Fruit fly (Drosophila melanogaster) whole organism, embryonic: ENCODE data around the gene Pgls.

Experiments used
- CG10462 ChIP-seq: fragments of 200-800 bp; sonication (Bioruptor generic); optimal IDR thresholded peaks from 2 replicates; lab custom pipeline; 2016; ENCODE audit warnings: missing biosample characterization, missing genetic modification characterization
- CG10979 ChIP-seq: fragments of 200-800 bp; sonication (Bioruptor generic); optimal IDR thresholded peaks from 2 replicates; lab custom pipeline; 2018; ENCODE audit warnings: missing biosample characterization, mild to moderate bottlenecking, missing genetic modification characterization, moderate library complexity
- CG12104 ChIP-seq: fragments of 200-800 bp; sonication (Bioruptor generic); optimal IDR thresholded peaks from 3 replicates; lab custom pipeline; 2016; ENCODE audit warnings: missing biosample characterization, missing genetic modification characterization
- CG14667 ChIP-seq: fragments of 200-800 bp; sonication (Bioruptor generic); IDR thresholded peaks from 2 replicates; pipeline ENCODE4 v1.3.6; 2022; ENCODE audit warnings: missing biosample characterization, missing genetic modification characterization
- CG1603 ChIP-seq: fragments of 200-800 bp; sonication (Bioruptor generic); optimal IDR thresholded peaks from 2 replicates; lab custom pipeline; 2019; ENCODE audit warnings: missing biosample characterization, mild to moderate bottlenecking, missing genetic modification characterization, moderate library complexity
- CG17568 ChIP-seq: fragments of 200-800 bp; sonication (Bioruptor generic); optimal IDR thresholded peaks from 2 replicates; lab custom pipeline; 2018; ENCODE audit warnings: missing biosample characterization, mild to moderate bottlenecking, missing genetic modification characterization, moderate library complexity
- CG17802 ChIP-seq: fragments of 200-800 bp; sonication (Bioruptor generic); optimal IDR thresholded peaks from 2 replicates; lab custom pipeline; 2018; ENCODE audit warnings: missing biosample characterization, mild to moderate bottlenecking, missing genetic modification characterization, moderate library complexity
- CG18619 ChIP-seq: fragments of 200-800 bp; sonication (Bioruptor generic); optimal IDR thresholded peaks from 3 replicates; lab custom pipeline; 2017; ENCODE audit warnings: missing biosample characterization, mild to moderate bottlenecking, missing genetic modification characterization
- CG2202 ChIP-seq: fragments of 200-800 bp; sonication (Bioruptor generic); optimal IDR thresholded peaks from 2 replicates; lab custom pipeline; 2018; ENCODE audit warnings: missing biosample characterization, mild to moderate bottlenecking, missing genetic modification characterization
- CG32532 ChIP-seq: fragments of 200-800 bp; sonication (Bioruptor generic); IDR thresholded peaks from 2 replicates; pipeline ENCODE4 v1.3.6; 2022; ENCODE audit warnings: missing biosample characterization, missing genetic modification characterization
- CG32767 ChIP-seq: fragments of 200-800 bp; sonication (Bioruptor generic); IDR thresholded peaks from 2 replicates; pipeline ENCODE4 v1.3.6; 2022; ENCODE audit warnings: missing biosample characterization, missing genetic modification characterization
- CG43689 ChIP-seq: fragments of 200-800 bp; sonication (Bioruptor generic); IDR thresholded peaks from 2 replicates; pipeline ENCODE4 v1.3.6; 2022; ENCODE audit warnings: missing biosample characterization, missing genetic modification characterization
- CG6254 ChIP-seq: fragments of 200-800 bp; sonication (Bioruptor generic); optimal IDR thresholded peaks from 3 replicates; lab custom pipeline; 2017; ENCODE audit warnings: mild to moderate bottlenecking, missing biosample characterization, missing genetic modification reagents, missing genetic modification characterization
- CG8089 ChIP-seq: fragments of 200-800 bp; sonication (Bioruptor generic); optimal IDR thresholded peaks from 3 replicates; lab custom pipeline; 2016; ENCODE audit warnings: missing biosample characterization, missing genetic modification characterization
- CG9437 ChIP-seq: fragments of 200-800 bp; sonication (Bioruptor generic); optimal IDR thresholded peaks from 2 replicates; lab custom pipeline; 2018; ENCODE audit warnings: missing biosample characterization, mild to moderate bottlenecking, missing genetic modification characterization
- CG9609 ChIP-seq: fragments of 200-800 bp; sonication (Bioruptor generic); optimal IDR thresholded peaks from 3 replicates; lab custom pipeline; 2016; ENCODE audit warnings: missing biosample characterization, missing genetic modification characterization
- CG9932 ChIP-seq: fragments of 200-800 bp; sonication (Bioruptor generic); IDR thresholded peaks from 2 replicates; pipeline ENCODE4 v1.3.6; 2022; ENCODE audit warnings: missing biosample characterization, missing genetic modification characterization
- Drgx ChIP-seq: fragments of 200-800 bp; sonication (Bioruptor generic); IDR thresholded peaks from 2 replicates; pipeline ENCODE4 v1.3.6; 2022; ENCODE audit warnings: missing biosample characterization, missing genetic modification characterization
- E2f2 ChIP-seq: fragments of 200-800 bp; sonication (Bioruptor generic); IDR thresholded peaks from 2 replicates; pipeline ENCODE4 v1.3.6; 2022; ENCODE audit warnings: missing biosample characterization, missing genetic modification characterization
- Fer2 ChIP-seq: fragments of 200-800 bp; sonication (Bioruptor generic); optimal IDR thresholded peaks from 2 replicates; lab custom pipeline; 2018; ENCODE audit warnings: missing biosample characterization, mild to moderate bottlenecking, missing genetic modification characterization, moderate library complexity
- H15 ChIP-seq: fragments of 200-800 bp; sonication (Bioruptor generic); IDR thresholded peaks from 3 replicates; pipeline ENCODE4 v1.3.6; 2022; ENCODE audit warnings: missing biosample characterization, missing genetic modification characterization
- HmgZ ChIP-seq: fragments of 200-800 bp; sonication (Bioruptor generic); optimal IDR thresholded peaks from 2 replicates; lab custom pipeline; 2018; ENCODE audit warnings: missing biosample characterization, mild to moderate bottlenecking, missing genetic modification characterization
- Hr3 ChIP-seq: fragments of 200-800 bp; sonication (Bioruptor generic); optimal IDR thresholded peaks from 3 replicates; lab custom pipeline; 2016; ENCODE audit warnings: missing biosample characterization, missing genetic modification characterization
- Myb ChIP-seq: fragments of 200-800 bp; sonication (Bioruptor generic); optimal IDR thresholded peaks from 2 replicates; lab custom pipeline; 2016; ENCODE audit warnings: missing biosample characterization, missing genetic modification characterization
- Pdp1 ChIP-seq, 2 experiments: fragments of 200-800 bp; sonication (Bioruptor generic); optimal IDR thresholded peaks; 3 replicates each; lab custom pipeline; 2016; ENCODE audit warnings: missing biosample characterization in 2 of 2, missing genetic modification characterization in 2 of 2, mild to moderate bottlenecking in 1 of 2, moderate library complexity in 1 of 2
- Spps ChIP-seq: fragments of 200-800 bp; sonication (Bioruptor generic); optimal IDR thresholded peaks from 2 replicates; lab custom pipeline; 2018; ENCODE audit warnings: missing biosample characterization, mild to moderate bottlenecking, missing genetic modification characterization
- Usf ChIP-seq: fragments of 200-800 bp; sonication (Bioruptor generic); optimal IDR thresholded peaks from 2 replicates; lab custom pipeline; 2017; ENCODE audit warnings: missing genotype, missing biosample characterization, missing genetic modification characterization
- ara ChIP-seq: fragments of 200-800 bp; sonication (Bioruptor generic); IDR thresholded peaks from 2 replicates; pipeline ENCODE4 v1.3.6; 2022; ENCODE audit warnings: missing biosample characterization, missing genetic modification characterization
- bcd ChIP-seq: fragments of 200-800 bp; sonication (Bioruptor generic); optimal IDR thresholded peaks from 2 replicates; lab custom pipeline; 2017; ENCODE audit warnings: missing biosample characterization, mild to moderate bottlenecking, missing genetic modification characterization
- br ChIP-seq: fragments of >200 bp; optimal IDR thresholded peaks from 2 replicates; lab custom pipeline; 2017
- chif ChIP-seq, 2 experiments: fragments of 200-800 bp; sonication (Bioruptor generic); optimal IDR thresholded peaks; 3 replicates each; lab custom pipeline; 2016; ENCODE audit warnings: missing biosample characterization in 2 of 2, missing genetic modification characterization in 2 of 2
- cwo ChIP-seq: fragments of 200-800 bp; sonication (Bioruptor generic); optimal IDR thresholded peaks from 3 replicates; lab custom pipeline; 2017; ENCODE audit warnings: missing biosample characterization, missing genetic modification characterization, mild to moderate bottlenecking, moderate library complexity, missing genetic modification reagents
- disco-r ChIP-seq: fragments of 200-800 bp; sonication (Bioruptor generic); optimal IDR thresholded peaks from 2 replicates; lab custom pipeline; 2016; ENCODE audit warnings: missing biosample characterization, missing genetic modification characterization
- dmrt11E ChIP-seq: fragments of 200-800 bp; sonication (Bioruptor generic); optimal IDR thresholded peaks from 3 replicates; lab custom pipeline; 2018; ENCODE audit warnings: missing biosample characterization, mild to moderate bottlenecking, missing genetic modification characterization, moderate library complexity
- eyg ChIP-seq: fragments of 200-800 bp; sonication (Bioruptor generic); optimal IDR thresholded peaks from 3 replicates; lab custom pipeline; 2016; ENCODE audit warnings: missing biosample characterization, missing genetic modification characterization
- grau ChIP-seq: fragments of 200-800 bp; optimal IDR thresholded peaks from 3 replicates; lab custom pipeline; 2019; ENCODE audit warnings: missing biosample characterization, mild to moderate bottlenecking, missing genetic modification characterization, moderate library complexity
- grn ChIP-seq: fragments of 200-800 bp; sonication (Bioruptor generic); optimal IDR thresholded peaks from 3 replicates; lab custom pipeline; 2017; ENCODE audit warnings: missing biosample characterization, missing genetic modification characterization
- hbn ChIP-seq: fragments of 200-800 bp; sonication (Bioruptor generic); IDR thresholded peaks from 2 replicates; pipeline ENCODE4 v1.3.6; 2022; ENCODE audit warnings: missing biosample characterization, missing genetic modification characterization; ENCODE audit not compliant: partially characterized antibody
- jigr1 ChIP-seq: fragments of 200-800 bp; sonication (Bioruptor generic); IDR thresholded peaks from 3 replicates; pipeline ENCODE4 v1.3.6; 2022; ENCODE audit warnings: missing biosample characterization, missing genetic modification characterization
- jing ChIP-seq: fragments of 200-800 bp; sonication (Bioruptor generic); optimal IDR thresholded peaks from 2 replicates; lab custom pipeline; 2018; ENCODE audit warnings: missing biosample characterization, mild to moderate bottlenecking, missing genetic modification characterization
- oc ChIP-seq: fragments of 200-800 bp; sonication (Bioruptor generic); optimal IDR thresholded peaks from 2 replicates; lab custom pipeline; 2018; ENCODE audit warnings: missing biosample characterization, mild to moderate bottlenecking, missing genetic modification characterization, moderate library complexity
- phol ChIP-seq: fragments of 200-800 bp; sonication (Bioruptor generic); optimal IDR thresholded peaks from 3 replicates; lab custom pipeline; 2018; ENCODE audit warnings: missing biosample characterization, mild to moderate bottlenecking, missing genetic modification characterization, moderate library complexity
- prd ChIP-seq, 3 experiments: fragments of >200 bp in 2 of 3; fragments of 200-800 bp in 1 of 3; sonication (Bioruptor generic) in 1 of 3; optimal IDR thresholded peaks in 2 of 3; IDR thresholded peaks in 1 of 3; 2 replicates in 2 of 3; 3 replicates in 1 of 3; pipeline versions ENCODE4 v1.3.6 to Lab custom; 2017 to 2022; ENCODE audit warnings: missing biosample characterization in 1 of 3, missing genetic modification characterization in 1 of 3
- ranshi ChIP-seq: fragments of 200-800 bp; sonication (Bioruptor generic); IDR thresholded peaks from 2 replicates; pipeline ENCODE4 v1.3.6; 2022; ENCODE audit warnings: missing biosample characterization, missing genetic modification characterization
- run ChIP-seq: fragments of 200-800 bp; sonication (Bioruptor generic); optimal IDR thresholded peaks from 3 replicates; lab custom pipeline; 2018; ENCODE audit warnings: missing biosample characterization, mild to moderate bottlenecking, missing genetic modification characterization
- salm ChIP-seq: fragments of 200-800 bp; sonication (Bioruptor generic); optimal IDR thresholded peaks from 2 replicates; lab custom pipeline; 2018; ENCODE audit warnings: missing biosample characterization, mild to moderate bottlenecking, missing genetic modification characterization
- scrt ChIP-seq: fragments of 200-800 bp; sonication (Bioruptor generic); optimal IDR thresholded peaks from 2 replicates; lab custom pipeline; 2018; ENCODE audit warnings: missing biosample characterization, mild to moderate bottlenecking, missing genetic modification characterization, moderate library complexity
- sima ChIP-seq: fragments of 200-800 bp; sonication (Bioruptor generic); optimal IDR thresholded peaks from 2 replicates; lab custom pipeline; 2016; ENCODE audit warnings: missing biosample characterization, missing genetic modification characterization
- slbo ChIP-seq: fragments of 200-800 bp; sonication (Bioruptor generic); IDR thresholded peaks from 2 replicates; pipeline ENCODE4 v1.3.6; 2022; ENCODE audit warnings: missing biosample characterization, missing genetic modification characterization
- sr ChIP-seq: fragments of 200-800 bp; sonication (Bioruptor generic); IDR thresholded peaks from 3 replicates; pipeline ENCODE4 v1.3.6; 2022; ENCODE audit warnings: missing biosample characterization, missing genetic modification characterization
- sug ChIP-seq: fragments of 200-800 bp; optimal IDR thresholded peaks from 2 replicates; lab custom pipeline; 2019; ENCODE audit warnings: missing biosample characterization, mild to moderate bottlenecking, missing genetic modification characterization, moderate library complexity
- tx ChIP-seq: fragments of 200-800 bp; sonication (Bioruptor generic); optimal IDR thresholded peaks from 2 replicates; lab custom pipeline; 2016; ENCODE audit warnings: missing biosample characterization, missing genetic modification characterization

Pgls gene

dm6 chrX:10882786-10883185 is 35.5 kb downstream of the Pgls start (continued):
- TF ChIP-seq CG17568 (no peak), CG1603 (peak; percentile 41), CG17802 (tag; lab: Kevin White, UChicago) (no peak), sr (GFP tag; lab: Robert Waterston, UW) (no peak), disco-r (GFP tag; lab: Kevin White, UChicago) (no peak), CG8089 (GFP tag; lab: Kevin White, UChicago) (no peak), ara (0 out of 2 replicates have a peak, but pooled peaks have one; percentile 17), run (tag; lab: Kevin White, UChicago) (no peak), sima (GFP tag; lab: Kevin White, UChicago) (no peak), oc (tag; lab: Kevin White, UChicago) (no peak), CG9609 (GFP tag; lab: Kevin White, UChicago) (peak; percentile 4), CG32767 (GFP tag; lab: Robert Waterston, UW) (no peak), CG9437 (GFP tag; lab: Kevin White, UChicago) (no peak), chif (GFP tag; optimal IDR thresholded peaks at IDR 0.05; lab: Kevin White, UChicago) (peak in 1 of 2 experiments; percentile 0), Pdp1 (GFP tag; optimal IDR thresholded peaks at IDR 0.05; lab: Kevin White, UChicago) (peak in 1 of 2 experiments; percentile 41), H15 (GFP tag; lab: Robert Waterston, UW) (no peak), CG9932 (GFP tag; lab: Robert Waterston, UW) (no peak), ranshi (GFP tag; lab: Robert Waterston, UW) (no peak), CG10979 (tag; lab: Kevin White, UChicago) (peak; percentile 16), phol (peak; percentile 17), grau (tag; lab: Kevin White, UChicago) (peak; percentile 7), CG18619 (GFP tag; lab: Kevin White, UChicago) (no peak), scrt (GFP tag; lab: Kevin White, UChicago) (no peak), E2f2 (no peak), hbn (GFP tag; lab: Robert Waterston, UW) (no peak), CG32532 (no peak), salm (tag; lab: Kevin White, UChicago) (no peak), Fer2 (no peak), sug (tag; lab: Kevin White, UChicago) (no peak), CG14667 (GFP tag; lab: Robert Waterston, UW) (no peak), Myb (no peak), tx (GFP tag; lab: Kevin White, UChicago) (no peak), jigr1 (GFP tag; lab: Robert Waterston, UW) (no peak), dmrt11E (peak; percentile 16), grn (GFP tag; lab: Kevin White, UChicago) (no peak), CG43689 (GFP tag; lab: Robert Waterston, UW) (no peak), CG6254 (GFP tag; lab: Kevin White, UChicago) (no peak), cwo (GFP tag; lab: Kevin White, UChicago) (no peak), prd (optimal IDR thresholded peaks at IDR 0.05; lab: Kevin White, UChicago) (no peak), prd (GFP tag; IDR thresholded peaks at IDR 0.05; lab: Robert Waterston, UW) (peak; percentile 40; the same call in 1 of the 3 replicates), slbo (GFP tag; lab: Robert Waterston, UW) (no peak), jing (GFP tag; lab: Kevin White, UChicago) (no peak), bcd (GFP tag; lab: Kevin White, UChicago) (no peak), Hr3 (GFP tag; lab: Kevin White, UChicago) (no peak), HmgZ (tag; lab: Kevin White, UChicago) (no peak), Drgx (no peak), br (lab: Kevin White, UChicago) (no peak), Spps (tag; lab: Kevin White, UChicago) (no peak), Usf (GFP tag; lab: Kevin White, UChicago) (no peak), CG2202 (tag; lab: Kevin White, UChicago) (no peak), CG10462 (no peak), eyg (GFP tag; lab: Kevin White, UChicago) (no peak), CG12104 (GFP tag; lab: Kevin White, UChicago) (no peak)
